Worm (Caenorhabditis elegans): ENCODE data around the gene F58A4.1.

DNA sequence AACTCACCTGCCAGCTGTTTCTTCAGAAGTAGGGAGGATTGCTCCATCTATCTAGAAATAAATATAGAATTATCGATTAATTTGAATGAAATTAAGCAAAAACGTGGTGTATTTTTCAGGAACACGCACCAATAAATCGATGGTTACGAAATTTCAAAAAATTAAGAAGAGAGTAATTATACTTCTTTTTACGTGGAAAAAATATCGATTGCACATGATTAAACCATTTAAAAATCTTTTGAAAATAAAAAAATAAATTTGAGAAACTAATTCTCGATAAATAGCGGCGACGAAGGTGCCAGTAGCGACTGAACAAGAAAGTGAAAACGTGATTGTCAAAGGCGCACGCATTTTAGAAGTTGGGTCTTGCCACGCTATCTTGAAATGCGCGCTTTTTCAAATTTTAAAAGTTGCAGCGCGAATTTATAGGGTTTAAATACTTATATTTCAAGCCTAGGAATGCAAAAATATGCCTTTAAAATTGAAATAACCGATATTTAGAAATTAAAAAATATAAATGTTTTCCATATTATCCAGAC, 32.9 kb downstream of the F58A4.1 start, which contains the start of gene ubc-7:
- TF ChIP-seq unc-55 (GFP tag; optimal IDR thresholded peaks at IDR 0.05) (peak; percentile 11), K09A11.1 (tag; optimal IDR thresholded peaks at IDR 0.05; ENCODE audit: insufficient read depth) (no peak), dmd-4 (tag; optimal IDR thresholded peaks at IDR 0.05; ENCODE audit: borderline replicate concordance) (no peak), che-1 (tag; optimal IDR thresholded peaks at IDR 0.05) (no peak), pha-4 (tag; optimal IDR thresholded peaks at IDR 0.05) (no peak)

Measured in whole organism, late embryonic.